Fruit fly (Drosophila melanogaster): ENCODE data around the gene MED19.

Gene MED19

DNA sequence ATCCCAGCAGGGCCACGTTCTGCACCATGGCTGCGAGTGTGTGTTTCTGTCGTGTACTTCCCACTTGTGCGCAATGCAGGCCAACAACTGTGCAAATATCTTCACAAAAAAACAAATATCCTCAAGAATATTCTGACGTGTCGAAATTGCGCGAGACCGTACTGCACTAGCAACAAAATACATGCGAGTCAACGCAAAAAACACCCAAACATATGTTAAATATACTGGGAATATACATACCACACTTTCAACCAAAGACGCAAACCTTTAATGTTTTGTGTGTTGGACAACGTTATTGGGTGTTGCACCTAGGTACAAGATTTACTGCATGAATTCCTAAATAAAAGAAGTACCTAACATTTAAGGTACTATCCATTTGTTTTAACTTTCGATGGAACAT lies 44.2 kb downstream of the MED19 start, which contains the start of gene NUCB1:
NUCB1 (minus strand) TSS at position 173 of the 400 bp plus-strand sequence.
- TF ChIP-seq psq (optimal IDR thresholded peaks at IDR 0.05) (no peak), Dll (optimal IDR thresholded peaks at IDR 0.05) (no peak), usp (GFP tag; optimal IDR thresholded peaks at IDR 0.05) (no peak), CG8478 (optimal IDR thresholded peaks at IDR 0.05) (no peak), pan (optimal IDR thresholded peaks at IDR 0.05) (no peak), EcR (GFP tag; optimal IDR thresholded peaks at IDR 0.05) (no peak)

DNA sequence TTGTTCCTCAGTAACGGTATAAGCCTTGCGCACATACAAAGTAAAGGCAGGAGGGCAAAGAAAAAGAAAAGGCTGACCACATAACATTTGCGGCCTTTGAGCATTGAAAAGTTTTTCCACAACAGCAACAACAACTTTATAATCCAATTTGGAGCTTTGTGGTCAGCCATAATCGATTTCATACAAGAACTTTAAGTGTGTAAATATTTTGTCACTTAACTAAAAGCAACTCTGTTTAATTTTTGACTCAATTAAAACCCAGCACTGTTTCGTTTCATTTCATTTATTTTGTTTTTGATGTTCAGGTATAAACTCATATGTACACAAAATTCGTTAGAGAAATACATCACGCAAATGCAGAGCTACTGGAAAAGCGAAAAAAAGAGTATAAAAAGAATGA lies 48.8 kb downstream of the MED19 start, which contains the start of gene CG42816:
CG42816 (minus strand) TSS at position 101 of the 400 bp plus-strand sequence.
- TF ChIP-seq pan (optimal IDR thresholded peaks at IDR 0.05): no peak
- TF ChIP-seq usp (GFP tag; optimal IDR thresholded peaks at IDR 0.05): no peak
- no peak for TF ChIP-seq psq (optimal IDR thresholded peaks at IDR 0.05)
- TF ChIP-seq Dll (optimal IDR thresholded peaks at IDR 0.05): no peak
- no peak for TF ChIP-seq EcR (GFP tag; optimal IDR thresholded peaks at IDR 0.05)
- no peak for TF ChIP-seq CG8478 (optimal IDR thresholded peaks at IDR 0.05)

Measured in whole organism.